Worm (Caenorhabditis elegans) whole organism, L4 larva: ENCODE measurements around the gene sre-15.

Source experiments
- D1046.2 ChIP-seq: fragments of 200-800 bp; sonication (Bioruptor generic); IDR thresholded peaks from 2 replicates; pipeline ENCODE4 v1.3.6; 2022; ENCODE audit warnings: missing genetic modification characterization, missing compliant biosample characterization
- F10B5.3 ChIP-seq: sonication (generic microtip); optimal IDR thresholded peaks from 2 replicates; lab custom pipeline; 2016; ENCODE audit warnings: mild to moderate bottlenecking, missing genetic modification characterization, missing compliant biosample characterization
- F26F4.8 ChIP-seq: fragments of 200-800 bp; sonication (Bioruptor generic); conservative IDR thresholded peaks from 2 replicates; pipeline ENCODE4 v1.3.6; 2022; ENCODE audit warnings: missing genetic modification characterization, missing compliant biosample characterization
- F37D6.2 ChIP-seq: sonication (generic microtip); optimal IDR thresholded peaks from 2 replicates; lab custom pipeline; 2016; ENCODE audit warnings: mild to moderate bottlenecking, missing genetic modification characterization, missing compliant biosample characterization
- R02D3.7 ChIP-seq: fragments of 150-350 bp; sonication (generic microtip); optimal IDR thresholded peaks from 3 replicates; lab custom pipeline; 2014; ENCODE audit warnings: missing biosample characterization, missing genetic modification characterization
- T20F7.1 ChIP-seq: fragments of 200-800 bp; sonication (Bioruptor generic); optimal IDR thresholded peaks from 2 replicates; lab custom pipeline; 2018; ENCODE audit warnings: mild to moderate bottlenecking, missing genetic modification characterization, missing compliant biosample characterization
- Y75B8A.6 ChIP-seq: fragments of 200-800 bp; sonication (Bioruptor generic); IDR thresholded peaks from 2 replicates; pipeline ENCODE4 v1.3.6; 2022; ENCODE audit warnings: missing genetic modification reagents, missing genetic modification characterization, missing compliant biosample characterization
- aha-1 ChIP-seq: fragments of 150-350 bp; peaks from one replicate; lab custom pipeline; 2014; ENCODE audit warnings: missing biosample characterization, missing genetic modification characterization
- aly-2 ChIP-seq: sonication (generic microtip); optimal IDR thresholded peaks from 2 replicates; lab custom pipeline; 2018; ENCODE audit warnings: missing biosample characterization, missing genetic modification characterization
- ceh-20 ChIP-seq: fragments of 200-800 bp; sonication (Bioruptor generic); IDR thresholded peaks from 2 replicates; pipeline ENCODE4 v1.3.6; 2022; ENCODE audit warnings: missing genetic modification reagents, missing genetic modification characterization, missing compliant biosample characterization
- ceh-82 ChIP-seq: sonication (generic microtip); optimal IDR thresholded peaks from 2 replicates; lab custom pipeline; 2017; ENCODE audit warnings: missing biosample characterization, missing genetic modification characterization
- daf-12 ChIP-seq: fragments of 150-350 bp; optimal IDR thresholded peaks from 2 replicates; lab custom pipeline; 2014; ENCODE audit warnings: missing biosample characterization, missing genetic modification reagents, missing genetic modification characterization
- daf-16 ChIP-seq, 3 experiments: sonication (generic microtip); optimal IDR thresholded peaks; 2 replicates each; lab custom pipeline; 2016 to 2017; ENCODE audit warnings: missing genetic modification characterization in 3 of 3, missing genetic modification reagents in 3 of 3, mild to moderate bottlenecking in 2 of 3, missing compliant biosample characterization in 2 of 3, missing biosample characterization in 1 of 3, moderate library complexity in 1 of 3
- dmd-6 ChIP-seq: fragments of 200-800 bp; sonication (Bioruptor generic); IDR thresholded peaks from 2 replicates; pipeline ENCODE4 v1.3.6; 2022; ENCODE audit warnings: missing genetic modification reagents, missing genetic modification characterization, missing compliant biosample characterization
- dmd-8 ChIP-seq: fragments of 200-800 bp; sonication (Bioruptor generic); IDR thresholded peaks from 2 replicates; pipeline ENCODE4 v1.3.6; 2022; ENCODE audit warnings: missing genetic modification characterization, missing compliant biosample characterization
- dmd-9 ChIP-seq: fragments of 200-800 bp; sonication (Bioruptor generic); IDR thresholded peaks from 2 replicates; pipeline ENCODE4 v1.3.6; 2022; ENCODE audit warnings: missing genetic modification reagents, missing genetic modification characterization, missing compliant biosample characterization
- dpl-1 ChIP-seq: fragments of 150-350 bp; optimal IDR thresholded peaks from 2 replicates; lab custom pipeline; 2014; ENCODE audit warnings: missing biosample characterization, missing genetic modification reagents, missing genetic modification characterization
- duxl-1 ChIP-seq: sonication (generic microtip); optimal IDR thresholded peaks from 2 replicates; lab custom pipeline; 2016; ENCODE audit warnings: mild to moderate bottlenecking, missing genetic modification characterization, moderate library complexity, missing compliant biosample characterization; ENCODE audit not compliant: poor library complexity
- egl-27 ChIP-seq: sonication (generic microtip); optimal IDR thresholded peaks from 3 replicates; lab custom pipeline; 2017; ENCODE audit warnings: missing biosample characterization, missing genetic modification reagents, missing genetic modification characterization
- hlh-30 ChIP-seq: sonication (generic microtip); optimal IDR thresholded peaks from 2 replicates; lab custom pipeline; 2017; ENCODE audit warnings: antibody characterized with exemption, mild to moderate bottlenecking, missing genetic modification characterization, missing compliant biosample characterization; ENCODE audit not compliant: insufficient read depth
- hmg-1.1 ChIP-seq: fragments of 200-800 bp; sonication (Bioruptor generic); IDR thresholded peaks from 2 replicates; pipeline ENCODE4 v1.3.6; 2022; ENCODE audit warnings: missing genetic modification reagents, missing genetic modification characterization, missing compliant biosample characterization
- lim-7 ChIP-seq: fragments of 200-800 bp; sonication (Bioruptor generic); IDR thresholded peaks from 2 replicates; pipeline ENCODE4 v1.3.6; 2022; ENCODE audit warnings: missing genetic modification characterization, missing compliant biosample characterization
- lin-15B ChIP-seq: fragments of 150-350 bp; sonication (generic microtip); optimal IDR thresholded peaks from 3 replicates; lab custom pipeline; 2014; ENCODE audit warnings: missing biosample characterization, missing genetic modification characterization
- lsy-2 ChIP-seq, 2 experiments: fragments of 150-350 bp in 1 of 2; sonication (generic microtip) in 1 of 2; optimal IDR thresholded peaks; 2 replicates each; lab custom pipeline; 2014 to 2017; ENCODE audit warnings: missing biosample characterization in 2 of 2, missing genetic modification characterization in 2 of 2
- mdl-1 ChIP-seq, 2 experiments: fragments of 150-350 bp in 1 of 2; sonication (generic microtip) in 1 of 2; optimal IDR thresholded peaks; 2 replicates each; lab custom pipeline; 2014 to 2017; ENCODE audit warnings: missing biosample characterization in 2 of 2, missing genetic modification characterization in 2 of 2
- mdt-29 ChIP-seq: fragments of 200-800 bp; sonication (Bioruptor generic); IDR thresholded peaks from 2 replicates; pipeline ENCODE4 v1.3.6; 2022; ENCODE audit warnings: missing genetic modification reagents, missing genetic modification characterization, missing compliant biosample characterization
- mep-1 ChIP-seq: fragments of 150-350 bp; sonication (generic microtip); optimal IDR thresholded peaks from 3 replicates; lab custom pipeline; 2014; ENCODE audit warnings: missing biosample characterization, missing genetic modification characterization
- mxl-2 ChIP-seq: fragments of 200-800 bp; sonication (Bioruptor generic); conservative IDR thresholded peaks from 2 replicates; pipeline ENCODE4 v1.3.6; 2022; ENCODE audit warnings: missing genetic modification reagents, missing genetic modification characterization, missing compliant biosample characterization
- mxl-3 ChIP-seq: fragments of 200-800 bp; sonication (Bioruptor generic); optimal IDR thresholded peaks from 2 replicates; lab custom pipeline; 2018; ENCODE audit warnings: mild to moderate bottlenecking, missing genetic modification characterization, missing compliant biosample characterization
- nhr-10 ChIP-seq: fragments of 150-350 bp; optimal IDR thresholded peaks from 2 replicates; lab custom pipeline; 2014; ENCODE audit warnings: missing biosample characterization, missing genetic modification characterization
- nhr-102 ChIP-seq: sonication (generic microtip); optimal IDR thresholded peaks from 2 replicates; lab custom pipeline; 2016; ENCODE audit warnings: mild to moderate bottlenecking, missing genetic modification characterization, moderate library complexity, missing compliant biosample characterization
- nhr-237 ChIP-seq: sonication (generic microtip); optimal IDR thresholded peaks from 2 replicates; lab custom pipeline; 2017; ENCODE audit warnings: missing biosample characterization, missing genetic modification characterization
- nhr-6 ChIP-seq: fragments of 150-350 bp; optimal IDR thresholded peaks from 2 replicates; lab custom pipeline; 2014; ENCODE audit warnings: missing biosample characterization, missing genetic modification characterization
- nhr-77 ChIP-seq: fragments of 150-350 bp; optimal IDR thresholded peaks from 2 replicates; lab custom pipeline; 2014; ENCODE audit warnings: missing biosample characterization, missing genetic modification characterization
- rbr-2 ChIP-seq: sonication (generic microtip); optimal IDR thresholded peaks from 2 replicates; lab custom pipeline; 2016; ENCODE audit warnings: missing genotype, missing genetic modification characterization, missing compliant biosample characterization
- saeg-2 ChIP-seq: fragments of 200-800 bp; sonication (Bioruptor generic); IDR thresholded peaks from 2 replicates; pipeline ENCODE4 v1.3.6; 2022; ENCODE audit warnings: missing genetic modification reagents, missing genetic modification characterization, missing compliant biosample characterization
- skn-1 ChIP-seq: fragments of 150-350 bp; optimal IDR thresholded peaks from 2 replicates; lab custom pipeline; 2014; ENCODE audit warnings: missing biosample characterization, missing genetic modification characterization
- snpc-4 ChIP-seq: fragments of 150-350 bp; optimal IDR thresholded peaks from 2 replicates; lab custom pipeline; 2014; ENCODE audit warnings: missing biosample characterization, missing genetic modification characterization
- tra-1 ChIP-seq: fragments of 200-800 bp; sonication (Bioruptor generic); IDR thresholded peaks from 2 replicates; pipeline ENCODE4 v1.3.6; 2022; ENCODE audit warnings: missing genetic modification reagents, missing genetic modification characterization, missing compliant biosample characterization
- unc-130 ChIP-seq: sonication (generic microtip); optimal IDR thresholded peaks from 2 replicates; lab custom pipeline; 2016; ENCODE audit warnings: missing genetic modification reagents, missing genetic modification characterization, missing compliant biosample characterization
- unc-39 ChIP-seq: sonication (generic microtip); optimal IDR thresholded peaks from 2 replicates; lab custom pipeline; 2017; ENCODE audit warnings: missing biosample characterization, missing genetic modification characterization
- zfp-3 ChIP-seq: fragments of 200-800 bp; sonication (Bioruptor generic); conservative IDR thresholded peaks from 2 replicates; pipeline ENCODE4 v1.3.6; 2022; ENCODE audit warnings: missing genetic modification reagents, missing genetic modification characterization, missing compliant biosample characterization
- zip-2 ChIP-seq: fragments of 150-350 bp; optimal IDR thresholded peaks from 2 replicates; lab custom pipeline; 2014; ENCODE audit warnings: missing biosample characterization, missing genetic modification characterization

sre-15 gene

DNA sequence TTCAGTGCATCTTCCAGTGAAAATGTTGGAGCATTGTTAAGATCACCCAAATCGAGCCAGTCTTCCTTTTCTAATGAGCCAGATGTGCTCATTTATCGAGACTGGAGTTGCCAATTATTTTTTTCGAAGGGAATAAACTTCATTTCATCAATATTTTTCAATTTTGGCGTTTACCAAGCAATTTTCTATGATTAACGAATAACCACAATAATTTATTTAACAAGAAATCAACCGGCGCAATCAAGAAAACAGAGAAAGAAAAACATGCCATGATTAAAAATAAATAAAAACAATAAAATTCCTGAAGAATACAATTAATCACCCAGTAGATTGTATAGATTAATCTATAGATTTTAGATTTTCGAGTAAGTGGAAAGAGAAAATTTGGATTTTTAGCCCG is 31.3 kb upstream of the sre-15 start, which contains the start of gene vps-8:
TSS of gene vps-8 (minus strand) at position 101 of the 400 bp plus-strand sequence.
- TF ChIP-seq snpc-4, result no peak
- TF ChIP-seq unc-39 (tag; lab: Kevin White, UChicago), result no peak
- TF ChIP-seq daf-16 (GFP tag; optimal IDR thresholded peaks at IDR 0.05; lab: Kevin White, UChicago), result no peak
- TF ChIP-seq daf-16 (tag; optimal IDR thresholded peaks at IDR 0.05; lab: Kevin White, UChicago), result no peak
- TF ChIP-seq daf-12 (tag; lab: Kevin White, UChicago), result no peak
- TF ChIP-seq lin-15B (tag; lab: Kevin White, UChicago), result no peak
- TF ChIP-seq aly-2, result no peak
- no peak for TF ChIP-seq Y75B8A.6 (GFP tag; lab: Robert Waterston, UW)
- TF ChIP-seq zfp-3, result no peak
- TF ChIP-seq skn-1, result no peak
- TF ChIP-seq nhr-77, result no peak
- no peak for TF ChIP-seq dmd-6 (GFP tag; lab: Robert Waterston, UW)
- TF ChIP-seq tra-1 (GFP tag; lab: Robert Waterston, UW), result no peak
- no peak for TF ChIP-seq F10B5.3 (tag; lab: Kevin White, UChicago)
- TF ChIP-seq mxl-2, result no peak
- TF ChIP-seq D1046.2 (GFP tag; lab: Robert Waterston, UW), result no peak
- TF ChIP-seq dmd-8 (GFP tag; lab: Robert Waterston, UW), result no peak
- no peak for TF ChIP-seq nhr-10 (tag; lab: Kevin White, UChicago)
- TF ChIP-seq zip-2 (tag; lab: Kevin White, UChicago), result no peak

DNA sequence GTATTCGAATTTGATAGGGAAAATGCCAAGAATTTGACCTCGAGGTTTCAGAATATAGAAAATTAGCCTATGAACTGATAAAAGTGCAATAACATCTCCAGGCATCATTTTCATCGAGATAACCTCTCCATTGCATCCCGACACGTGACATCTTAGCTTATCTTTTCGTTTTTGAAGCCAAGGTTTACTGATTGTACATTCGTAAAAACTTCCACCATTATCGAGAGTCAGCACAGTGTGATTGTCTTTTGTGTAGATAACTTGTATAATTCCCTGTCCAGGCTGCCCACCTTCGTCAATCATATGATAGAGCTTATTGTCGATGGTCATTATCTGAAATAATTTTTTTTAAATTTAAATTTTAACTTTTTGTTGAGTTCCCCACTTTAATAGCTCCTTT is 29.8 kb upstream of the sre-15 start:
- TF ChIP-seq mxl-3 (GFP tag; lab: Kevin White, UChicago) (no peak), F37D6.2 (tag; lab: Kevin White, UChicago) (no peak), nhr-10 (tag; lab: Kevin White, UChicago) (no peak), ceh-82 (tag; lab: Kevin White, UChicago) (no peak), egl-27 (tag; lab: Kevin White, UChicago) (no peak), zip-2 (tag; lab: Kevin White, UChicago) (no peak), lim-7 (GFP tag; lab: Robert Waterston, UW) (no peak), saeg-2 (GFP tag; lab: Robert Waterston, UW) (no peak), Y75B8A.6 (GFP tag; lab: Robert Waterston, UW) (no peak), ceh-20 (GFP tag; lab: Robert Waterston, UW) (no peak), mdt-29 (GFP tag; lab: Robert Waterston, UW) (no peak)

DNA sequence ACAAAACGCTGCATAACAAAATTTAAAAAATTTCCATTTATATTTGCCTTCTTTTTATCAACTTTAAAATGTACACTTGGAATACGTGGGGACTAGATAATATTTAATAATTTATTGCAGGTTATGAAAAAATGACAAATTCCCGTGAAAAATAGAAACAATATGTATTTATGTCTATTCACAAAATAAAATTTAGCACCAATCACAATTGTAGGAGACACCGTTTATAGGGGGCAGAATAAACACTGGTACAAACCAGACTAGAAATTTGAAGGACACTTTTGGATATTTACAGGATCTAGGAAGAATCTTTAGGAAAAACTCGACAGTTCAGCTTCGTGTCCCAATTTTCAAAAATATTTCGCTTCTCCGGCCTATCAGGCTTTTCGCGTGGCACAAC is 25.8 kb upstream of the sre-15 start, which contains the start of gene C42C1.3:
TSS of gene C42C1.3 (minus strand) at position 101 of the 400 bp plus-strand sequence.
- TF ChIP-seq aha-1 (tag; lab: Kevin White, UChicago) (peak; percentile 9), dmd-6 (GFP tag; lab: Robert Waterston, UW) (no peak)

DNA sequence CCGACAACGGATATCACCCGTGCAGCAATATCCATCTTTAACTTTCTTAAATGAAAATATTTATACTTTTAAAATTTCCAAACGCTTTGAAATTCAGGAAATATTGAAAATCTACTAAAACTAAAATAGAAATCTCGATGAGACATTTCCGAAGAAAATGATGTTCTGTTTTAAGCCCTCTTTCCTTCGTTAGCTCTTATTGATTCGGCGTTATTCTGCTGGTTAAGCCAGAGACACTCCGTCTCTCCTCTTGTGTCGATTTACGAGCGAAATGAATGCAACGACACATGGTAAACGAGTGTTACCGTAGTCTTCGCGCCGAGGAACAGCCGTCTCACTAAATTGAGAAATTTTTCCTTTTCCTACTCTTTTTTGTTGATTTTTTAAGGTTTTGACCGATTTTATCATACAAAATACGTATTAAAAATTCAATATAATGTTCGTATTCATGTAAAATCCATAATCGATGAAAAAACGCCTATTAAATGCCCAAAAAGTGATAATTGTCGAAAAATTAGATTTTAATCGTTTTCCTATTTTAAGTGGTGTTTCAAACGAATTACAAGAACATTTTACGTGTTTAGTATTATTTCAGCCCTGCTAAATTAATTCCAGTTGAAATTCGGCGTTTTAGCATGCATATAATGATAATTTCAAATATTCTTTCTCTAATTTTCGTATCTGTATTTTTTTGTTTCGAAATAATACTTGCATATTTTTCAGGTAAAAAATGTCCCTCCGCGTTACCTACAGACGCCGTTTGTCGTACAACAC is 23.9 kb upstream of the sre-15 start, which contains the start of the genes ppm-1.H and rpl-34:
TSS of gene ppm-1.H (minus strand) at position 51 of the 774 bp plus-strand sequence.
TSS of gene rpl-34 (plus strand) at position 724 of the 774 bp plus-strand sequence.
- TF ChIP-seq F26F4.8 (GFP tag; lab: Robert Waterston, UW) (no peak), lsy-2 (tag; optimal IDR thresholded peaks at IDR 0.05; lab: Kevin White, UChicago) (peak; percentile 90 to 98), T20F7.1 (no peak), mdl-1 (tag; optimal IDR thresholded peaks at IDR 0.05; lab: Kevin White, UChicago) (peak in 1 of 2 experiments; percentile 43), daf-12 (tag; lab: Kevin White, UChicago) (no peak), nhr-6 (tag; lab: Kevin White, UChicago) (peak; percentile 68), duxl-1 (tag; lab: Kevin White, UChicago) (no peak), nhr-237 (tag; lab: Kevin White, UChicago) (no peak), aly-2 (no peak), D1046.2 (GFP tag; lab: Robert Waterston, UW) (peak; percentile 94), hmg-1.1 (GFP tag; lab: Robert Waterston, UW) (0 out of 2 replicates have a peak, but pooled peaks have one; percentile 30), nhr-77 (peak; percentile 1), mep-1 (tag; lab: Kevin White, UChicago) (peak; percentile 67), rbr-2 (peak; percentile 54), nhr-102 (tag; lab: Kevin White, UChicago) (no peak), hlh-30 (tag; lab: Kevin White, UChicago) (peak; percentile 78), lim-7 (GFP tag; lab: Robert Waterston, UW) (no peak), dpl-1 (GFP tag; lab: Kevin White, UChicago) (peak; percentile 56), dmd-9 (GFP tag; lab: Robert Waterston, UW) (no peak), unc-130 (GFP tag; lab: Kevin White, UChicago) (peak; percentile 2), R02D3.7 (tag; lab: Kevin White, UChicago) (peak; percentile 66)
